Worm (Caenorhabditis elegans) whole organism, L2 larva: ENCODE results near the gene glb-23.

ENCODE experiments used
- R02D3.7 ChIP-seq: fragments of 150-350 bp; optimal IDR thresholded peaks from 2 replicates; lab custom pipeline; 2014; ENCODE audit warnings: missing biosample characterization, missing genetic modification characterization
- egl-27 ChIP-seq: sonication (generic microtip); optimal IDR thresholded peaks from 3 replicates; lab custom pipeline; 2017; ENCODE audit warnings: missing biosample characterization, missing genetic modification reagents, missing genetic modification characterization
- gmeb-1 ChIP-seq: fragments of 150-350 bp; optimal IDR thresholded peaks from 2 replicates; lab custom pipeline; 2014; ENCODE audit warnings: missing biosample characterization, missing genetic modification characterization
- lin-11 ChIP-seq: fragments of 150-350 bp; sonication (generic microtip); optimal IDR thresholded peaks from 2 replicates; lab custom pipeline; 2014; ENCODE audit warnings: missing biosample characterization, missing genetic modification characterization, inconsistent platforms, mixed read lengths
- lsy-2 ChIP-seq, 2 experiments: fragments of 150-350 bp in 1 of 2; sonication (generic microtip) in 1 of 2; optimal IDR thresholded peaks; 2 replicates each; lab custom pipeline; 2014 to 2017; ENCODE audit warnings: missing biosample characterization in 2 of 2, missing genetic modification characterization in 2 of 2
- mdl-1 ChIP-seq, 2 experiments: fragments of 150-350 bp in 1 of 2; sonication (generic microtip) in 1 of 2; optimal IDR thresholded peaks; 2 replicates each; lab custom pipeline; 2017; ENCODE audit warnings: missing biosample characterization in 2 of 2, missing genetic modification characterization in 2 of 2
- nhr-25 ChIP-seq: fragments of 150-350 bp; sonication (generic microtip); optimal IDR thresholded peaks from 3 replicates; lab custom pipeline; 2014; ENCODE audit warnings: missing biosample characterization, missing genetic modification characterization

DNA sequence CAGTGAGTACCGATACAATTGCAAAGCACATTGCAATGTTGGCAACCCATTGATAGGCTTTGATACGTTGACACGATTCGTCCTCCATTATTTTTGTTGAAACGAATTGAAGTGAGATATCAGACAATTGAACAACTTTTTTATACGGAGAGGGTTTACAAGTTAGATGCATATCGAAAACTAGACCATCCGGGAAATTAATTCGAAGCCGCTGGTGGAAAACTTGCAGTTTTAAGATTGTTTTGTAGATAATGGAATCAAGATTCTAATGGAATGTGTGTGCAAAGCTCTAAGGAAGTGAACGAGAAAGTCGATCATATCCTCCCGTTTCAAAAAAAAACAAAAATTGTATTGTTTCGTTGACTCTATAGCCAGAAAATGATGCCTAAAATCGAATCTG, 27.3 kb upstream of the glb-23 start, which contains the start of gene col-114:
- TF ChIP-seq egl-27 = no peak
- TF ChIP-seq R02D3.7 (tag; lab: Kevin White, UChicago) = no peak
- TF ChIP-seq mdl-1 (tag; optimal IDR thresholded peaks at IDR 0.05; lab: Kevin White, UChicago) = no peak
- no peak for TF ChIP-seq lsy-2 (tag; optimal IDR thresholded peaks at IDR 0.05; lab: Kevin White, UChicago)
- TF ChIP-seq gmeb-1 (tag; lab: Kevin White, UChicago) = no peak
- no peak for TF ChIP-seq lin-11 (tag; lab: Kevin White, UChicago)
- TF ChIP-seq nhr-25 (tag; lab: Kevin White, UChicago) = no peak
